Worm (Caenorhabditis elegans) whole organism, L3 larva: ENCODE results near the gene T28C12.1.

Experiments used
- R02D3.7 ChIP-seq: fragments of 150-350 bp; optimal IDR thresholded peaks from 2 replicates; lab custom pipeline; 2014; ENCODE audit warnings: missing biosample characterization, missing genetic modification characterization
- aly-2 ChIP-seq: fragments of 150-350 bp; optimal IDR thresholded peaks from 2 replicates; lab custom pipeline; 2014; ENCODE audit warnings: missing biosample characterization, missing genetic modification characterization
- lin-15B ChIP-seq: fragments of 150-350 bp; optimal IDR thresholded peaks from 2 replicates; lab custom pipeline; 2014; ENCODE audit warnings: missing biosample characterization, missing genetic modification characterization
- nhr-12 ChIP-seq: fragments of 150-350 bp; optimal IDR thresholded peaks from 2 replicates; lab custom pipeline; 2014; ENCODE audit warnings: missing biosample characterization, missing genetic modification characterization
- nhr-237 ChIP-seq: fragments of 150-350 bp; optimal IDR thresholded peaks from 2 replicates; lab custom pipeline; 2014; ENCODE audit warnings: missing biosample characterization, missing genetic modification characterization
- nhr-25 ChIP-seq: sonication (generic microtip); optimal IDR thresholded peaks from 2 replicates; lab custom pipeline; 2017; ENCODE audit warnings: missing biosample characterization, missing genetic modification characterization
- pqm-1 ChIP-seq: fragments of 150-350 bp; optimal IDR thresholded peaks from 2 replicates; lab custom pipeline; 2017; ENCODE audit warnings: missing biosample characterization, missing genetic modification characterization, inconsistent platforms
- snpc-4 ChIP-seq: fragments of 150-350 bp; optimal IDR thresholded peaks from 2 replicates; lab custom pipeline; 2014; ENCODE audit warnings: missing biosample characterization, missing genetic modification characterization
- unc-39 ChIP-seq: sonication (generic microtip); optimal IDR thresholded peaks from 4 replicates; lab custom pipeline; 2017; ENCODE audit warnings: missing biosample characterization, missing genetic modification characterization

- peak; percentile 5 for TF ChIP-seq nhr-25 (tag; lab: Kevin White, UChicago)
- no peak for TF ChIP-seq snpc-4 (tag; lab: Kevin White, UChicago)
- TF ChIP-seq unc-39 (tag; lab: Kevin White, UChicago) = no peak
- TF ChIP-seq R02D3.7 (tag; lab: Kevin White, UChicago) = no peak
- TF ChIP-seq nhr-237 = no peak
- TF ChIP-seq pqm-1 = no peak
- no peak for TF ChIP-seq aly-2 (tag; lab: Kevin White, UChicago)
- no peak for TF ChIP-seq nhr-12
- TF ChIP-seq lin-15B = no peak
Measured at ce11 chrV:6302465-6302864, 29.2 kb upstream of the T28C12.1 start.
